Worm (Caenorhabditis elegans): ENCODE data around the gene mtl-2.

Gene mtl-2

DNA sequence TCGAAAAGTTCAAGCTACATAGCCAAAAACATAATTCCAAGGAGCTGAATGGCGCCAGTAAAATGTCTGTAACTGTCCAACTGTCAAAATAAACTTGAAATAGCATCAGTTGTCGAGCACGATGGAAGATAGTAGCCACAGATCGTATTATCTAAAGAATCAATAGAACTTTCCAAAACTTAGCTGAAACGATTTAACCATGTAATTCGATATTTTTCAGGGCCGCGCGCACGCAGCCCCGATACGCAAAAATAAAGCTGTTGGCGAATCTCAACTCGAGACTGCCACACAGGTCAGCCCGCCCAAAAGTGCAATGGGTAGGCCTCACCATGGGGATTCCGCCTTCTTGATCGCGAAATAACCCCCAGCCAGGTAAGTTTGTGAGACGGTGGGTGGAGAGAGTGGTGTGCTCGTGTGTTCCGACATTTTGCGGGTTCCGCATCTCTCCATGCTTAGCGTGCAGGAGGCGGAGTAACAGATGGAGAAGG is 9.8 kb upstream of the mtl-2 start:
- TF ChIP-seq tab-1 (GFP tag; IDR thresholded peaks at IDR 0.05), result 0 out of 2 replicates have a peak, but pooled peaks have one; percentile 68
- no peak for TF ChIP-seq T22C8.4 (GFP tag; IDR thresholded peaks at IDR 0.05)
- TF ChIP-seq klf-2 (GFP tag; conservative IDR thresholded peaks at IDR 0.05), result no peak
- peak; percentile 70; the same call in 1 of the 2 replicates for TF ChIP-seq flt-1 (GFP tag; IDR thresholded peaks at IDR 0.05)

DNA sequence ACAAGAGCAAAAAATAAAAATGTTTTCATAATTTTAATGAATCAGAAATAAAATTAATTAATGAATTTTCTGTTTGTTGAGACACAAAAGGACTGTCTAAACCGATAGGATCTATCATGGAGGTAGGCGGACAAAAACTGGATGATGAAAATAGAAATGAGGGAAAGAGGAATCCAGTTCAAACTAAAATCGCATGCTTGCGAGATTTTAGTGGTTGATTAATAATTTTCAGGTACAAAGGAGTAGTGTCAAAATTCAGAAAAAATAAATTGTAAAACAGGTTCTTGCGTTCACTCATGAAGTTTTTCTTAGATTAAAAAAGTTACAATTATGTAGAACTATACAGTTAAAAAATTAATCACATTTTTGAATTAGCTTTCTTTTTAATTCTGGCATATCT is 8.9 kb upstream of the mtl-2 start, which contains the start of gene T08G5.3:
TSS of gene T08G5.3 (minus strand) at position 101 of the 400 bp plus-strand sequence.
- TF ChIP-seq ztf-23 (GFP tag; IDR thresholded peaks at IDR 0.05) (no peak), flt-1 (GFP tag; IDR thresholded peaks at IDR 0.05) (no peak), cog-1 (tag; optimal IDR thresholded peaks at IDR 0.05) (no peak), med-1 (GFP tag; optimal IDR thresholded peaks at IDR 0.05; ENCODE audit: insufficient read depth) (no peak), ztf-29 (GFP tag; IDR thresholded peaks at IDR 0.05) (no peak), ref-1 (GFP tag; conservative IDR thresholded peaks at IDR 0.05) (no peak), tab-1 (GFP tag; IDR thresholded peaks at IDR 0.05) (no peak), T22C8.4 (GFP tag; IDR thresholded peaks at IDR 0.05) (no peak), klf-2 (GFP tag; conservative IDR thresholded peaks at IDR 0.05) (no peak)

DNA sequence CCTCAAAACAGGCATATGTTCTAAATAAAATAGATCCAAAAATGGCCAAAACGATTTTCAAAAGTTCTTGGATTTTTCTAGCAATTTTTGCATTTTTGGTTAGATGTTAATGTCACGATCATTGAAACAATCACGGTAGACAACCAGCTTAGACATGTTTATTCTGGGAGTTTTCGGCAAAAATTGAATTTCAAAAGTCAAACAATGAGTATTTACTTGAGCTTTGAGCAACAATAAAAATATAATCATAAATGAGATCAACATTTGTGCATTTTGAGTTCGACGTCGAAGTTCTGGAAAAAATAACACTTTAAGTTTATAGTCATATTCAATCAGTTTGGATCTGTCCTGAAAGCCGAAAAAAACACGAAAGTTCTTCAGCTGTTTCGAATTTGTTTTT is 7.7 kb upstream of the mtl-2 start, which contains the start of gene T08G5.2:
TSS of gene T08G5.2 (minus strand) at position 101 of the 400 bp plus-strand sequence.
- no peak for TF ChIP-seq ref-1 (GFP tag; conservative IDR thresholded peaks at IDR 0.05)
- TF ChIP-seq klf-2 (GFP tag; conservative IDR thresholded peaks at IDR 0.05), result no peak
- TF ChIP-seq ztf-23 (GFP tag; IDR thresholded peaks at IDR 0.05), result no peak
- no peak for TF ChIP-seq cog-1 (tag; optimal IDR thresholded peaks at IDR 0.05)
- no peak for TF ChIP-seq tab-1 (GFP tag; IDR thresholded peaks at IDR 0.05)
- no peak for TF ChIP-seq T22C8.4 (GFP tag; IDR thresholded peaks at IDR 0.05)
- TF ChIP-seq ztf-29 (GFP tag; IDR thresholded peaks at IDR 0.05), result no peak
- TF ChIP-seq med-1 (GFP tag; optimal IDR thresholded peaks at IDR 0.05; ENCODE audit: insufficient read depth), result no peak
- no peak for TF ChIP-seq flt-1 (GFP tag; IDR thresholded peaks at IDR 0.05)

- no peak for TF ChIP-seq ref-1 (GFP tag; conservative IDR thresholded peaks at IDR 0.05)
Measured at ce11 chrV:14023074-14023473, 4.6 kb upstream of the mtl-2 start, which contains the start of gene T08G5.15. Gene T08G5.15, minus strand, starts transcription at chrV:14023174.

- TF ChIP-seq flt-1 (GFP tag; IDR thresholded peaks at IDR 0.05) (no peak), cog-1 (tag; optimal IDR thresholded peaks at IDR 0.05) (no peak), ref-1 (GFP tag; conservative IDR thresholded peaks at IDR 0.05) (no peak), klf-2 (GFP tag; conservative IDR thresholded peaks at IDR 0.05) (no peak), tab-1 (GFP tag; IDR thresholded peaks at IDR 0.05) (no peak), T22C8.4 (GFP tag; IDR thresholded peaks at IDR 0.05) (no peak), ztf-23 (GFP tag; IDR thresholded peaks at IDR 0.05) (no peak), med-1 (GFP tag; optimal IDR thresholded peaks at IDR 0.05; ENCODE audit: insufficient read depth) (no peak), ztf-29 (GFP tag; IDR thresholded peaks at IDR 0.05) (no peak)
Measured at ce11 chrV:14017476-14017875, 997 bp downstream of the mtl-2 start, which contains the start of gene srh-308. Gene srh-308, minus strand, starts transcription at chrV:14017576.

ce11 chrV:14014395-14014794 is 4.1 kb downstream of the mtl-2 start, which contains the start of gene end-3:
Gene end-3, plus strand, starts transcription at chrV:14014695.
- TF ChIP-seq flt-1 (GFP tag; IDR thresholded peaks at IDR 0.05) (no peak), T22C8.4 (GFP tag; IDR thresholded peaks at IDR 0.05) (no peak), ref-1 (GFP tag; conservative IDR thresholded peaks at IDR 0.05) (no peak), klf-2 (GFP tag; conservative IDR thresholded peaks at IDR 0.05) (no peak), med-1 (GFP tag; optimal IDR thresholded peaks at IDR 0.05; ENCODE audit: insufficient read depth) (no peak), ztf-23 (GFP tag; IDR thresholded peaks at IDR 0.05) (no peak), cog-1 (tag; optimal IDR thresholded peaks at IDR 0.05) (no peak), tab-1 (GFP tag; IDR thresholded peaks at IDR 0.05) (no peak), ztf-29 (GFP tag; IDR thresholded peaks at IDR 0.05) (no peak)

DNA sequence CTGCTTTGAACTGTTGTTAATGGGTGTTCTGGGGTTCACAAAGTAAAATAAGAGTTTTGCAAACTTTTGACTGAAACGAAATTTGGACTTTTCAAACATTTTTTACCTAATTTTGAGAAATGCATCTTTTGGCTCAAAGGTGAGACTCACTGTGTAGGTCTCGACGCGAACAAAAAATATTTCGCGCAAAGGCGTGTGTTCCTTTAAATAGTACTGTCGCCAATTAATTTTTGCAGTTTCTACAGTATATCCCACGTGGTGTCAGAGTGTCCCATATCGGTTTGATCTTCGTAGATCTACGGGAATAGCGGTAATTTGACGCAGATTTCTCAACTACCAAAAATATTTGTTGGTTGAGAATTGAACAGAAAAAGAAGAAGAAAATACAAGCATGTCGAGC is 4.8 kb downstream of the mtl-2 start:
- TF ChIP-seq T22C8.4 (GFP tag; IDR thresholded peaks at IDR 0.05), result no peak
- TF ChIP-seq ztf-23 (GFP tag; IDR thresholded peaks at IDR 0.05), result no peak
- no peak for TF ChIP-seq ref-1 (GFP tag; conservative IDR thresholded peaks at IDR 0.05)

DNA sequence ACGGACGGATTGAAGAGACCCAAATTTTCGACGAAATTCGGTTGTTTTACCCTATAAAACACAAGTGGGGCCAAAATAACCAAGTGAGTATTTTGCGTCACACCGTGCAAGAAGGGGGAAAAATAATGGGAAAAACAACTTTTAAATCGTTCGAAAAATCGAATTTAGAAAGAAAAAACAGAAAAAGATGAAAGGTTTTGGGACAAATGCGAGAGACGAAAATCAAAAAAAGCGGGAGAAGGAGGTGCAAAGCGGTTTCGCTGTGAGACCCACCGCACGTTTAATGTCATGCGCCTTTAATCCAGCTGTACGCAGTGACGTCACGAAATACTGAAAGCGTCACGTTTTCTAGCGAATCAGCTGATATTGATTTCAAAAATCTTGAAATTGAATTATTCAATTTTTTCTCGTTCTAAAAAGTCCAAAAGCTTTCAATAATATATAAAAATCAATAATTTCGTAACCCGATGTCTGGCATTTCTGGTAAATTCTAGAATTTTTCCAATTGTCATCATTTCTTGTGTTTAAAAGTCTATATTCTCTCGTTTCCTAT is 6.4 kb downstream of the mtl-2 start, which contains the start of the genes ddx-17 and aip-1:
TSS of gene ddx-17 (minus strand) at position 51 of the 553 bp plus-strand sequence.
TSS of gene aip-1 (plus strand) at position 332 of the 553 bp plus-strand sequence.
- TF ChIP-seq T22C8.4 (GFP tag; IDR thresholded peaks at IDR 0.05) (no peak), cog-1 (tag; optimal IDR thresholded peaks at IDR 0.05) (peak; percentile 20)

DNA sequence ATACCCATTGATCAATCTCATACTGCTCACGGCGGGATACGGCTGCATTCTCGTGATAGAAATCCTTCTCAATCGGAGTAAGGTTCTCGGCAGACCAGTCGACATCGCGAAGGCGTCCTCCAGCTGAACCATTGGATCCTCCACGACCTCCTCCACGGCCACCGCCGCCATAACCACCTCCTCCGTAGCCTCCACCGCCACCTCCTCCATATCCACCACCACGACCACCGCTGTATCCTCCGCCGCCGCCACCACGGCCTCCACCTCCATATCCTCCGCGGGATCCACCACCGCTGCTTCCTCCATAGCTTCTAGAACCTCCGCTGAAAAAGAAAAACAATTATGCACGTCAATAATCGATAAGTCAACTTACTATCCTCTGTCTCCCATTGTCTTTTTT is 7.0 kb downstream of the mtl-2 start:
- 0 out of 2 replicates have a peak, but pooled peaks have one; percentile 18 for TF ChIP-seq flt-1 (GFP tag; IDR thresholded peaks at IDR 0.05)
- TF ChIP-seq ztf-29 (GFP tag; IDR thresholded peaks at IDR 0.05), result no peak
- TF ChIP-seq ztf-23 (GFP tag; IDR thresholded peaks at IDR 0.05), result 0 out of 2 replicates have a peak, but pooled peaks have one; percentile 33

DNA sequence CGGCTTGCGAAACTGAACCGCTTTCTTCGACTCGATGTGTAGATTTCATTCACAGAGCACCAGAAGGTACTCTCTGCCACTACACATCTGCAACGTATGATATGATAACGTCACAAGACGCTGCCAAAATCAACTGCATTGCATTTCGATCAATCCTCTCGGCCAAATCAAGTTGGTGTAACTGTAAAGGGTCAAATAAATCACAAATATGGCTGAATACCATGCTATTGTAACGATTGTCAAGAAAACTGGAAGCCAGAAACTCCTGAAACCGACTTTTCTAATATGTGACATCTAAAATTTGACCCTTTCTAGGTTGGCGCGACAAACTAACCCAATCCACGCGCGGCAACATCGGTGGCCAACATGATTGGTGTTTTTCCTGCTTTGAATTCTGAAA is 8.5 kb downstream of the mtl-2 start:
- TF ChIP-seq flt-1 (GFP tag; IDR thresholded peaks at IDR 0.05) (no peak), T22C8.4 (GFP tag; IDR thresholded peaks at IDR 0.05) (no peak)

DNA sequence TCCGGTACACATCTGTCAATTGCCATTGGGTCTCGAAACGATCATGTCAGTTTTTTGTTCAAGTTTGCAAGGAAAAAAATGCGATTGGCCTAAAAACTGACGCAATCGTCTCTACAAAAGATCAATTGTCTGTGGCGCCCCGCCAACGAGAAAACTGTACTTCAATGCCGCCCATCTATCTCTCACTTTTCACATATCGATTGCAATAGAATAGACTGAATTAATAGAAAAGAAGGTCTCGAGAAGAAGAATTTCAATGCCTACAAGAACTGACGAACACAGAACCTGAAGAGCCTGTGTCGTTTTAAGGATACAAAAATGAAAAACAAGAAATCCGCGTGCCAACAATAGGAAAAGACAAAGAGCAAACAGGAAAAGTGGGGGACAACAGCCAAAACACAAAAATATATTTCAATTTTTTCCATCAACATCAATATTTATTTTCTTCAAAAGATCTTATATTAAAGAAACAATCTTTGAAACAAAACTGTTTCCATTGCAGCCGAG is 10.1 kb downstream of the mtl-2 start:
- TF ChIP-seq T22C8.4 (GFP tag; IDR thresholded peaks at IDR 0.05) (0 out of 2 replicates have a peak, but pooled peaks have one; percentile 10), ztf-29 (GFP tag; IDR thresholded peaks at IDR 0.05) (no peak)
